Fruit fly (Drosophila melanogaster): Measurements from ENCODE around the gene Pcd.

DNA sequence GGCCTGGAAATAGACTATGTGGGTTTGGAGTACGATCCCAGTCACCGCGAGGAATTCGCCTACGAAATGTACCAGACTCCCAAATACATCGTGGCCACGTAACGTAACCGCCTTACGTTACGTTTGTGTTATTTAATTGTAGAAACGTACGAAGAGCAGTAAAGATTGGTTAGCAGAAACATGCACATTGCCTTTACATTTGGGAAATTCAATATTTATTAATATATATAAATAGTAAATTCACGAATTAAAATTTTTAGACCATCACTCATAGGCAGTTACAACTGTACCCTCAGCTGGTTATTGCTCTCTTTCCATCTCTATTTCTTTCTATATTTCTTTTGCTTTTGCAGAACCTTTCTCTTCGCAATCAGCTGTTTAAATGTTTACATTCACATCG is 14.9 kb downstream of the Pcd start, which contains the start of gene Gnpnat:
- no peak for TF ChIP-seq CG12605 (GFP tag; IDR thresholded peaks at IDR 0.05)
- peak; percentile 46 for TF ChIP-seq CG8159 (tag; optimal IDR thresholded peaks at IDR 0.05)
- TF ChIP-seq CG9948 (tag; optimal IDR thresholded peaks at IDR 0.05), result peak; percentile 7
- peak; percentile 58 for TF ChIP-seq CG14655 (GFP tag; optimal IDR thresholded peaks at IDR 0.05)
- peak; percentile 61 for TF ChIP-seq CG17806 (tag; optimal IDR thresholded peaks at IDR 0.05)
- peak; percentile 48 for TF ChIP-seq Pif1B (GFP tag; optimal IDR thresholded peaks at IDR 0.05)
- no peak for TF ChIP-seq EcR (GFP tag; optimal IDR thresholded peaks at IDR 0.05)
- TF ChIP-seq Snoo (tag; optimal IDR thresholded peaks at IDR 0.05), result peak; percentile 63
